Worm (Caenorhabditis elegans): ENCODE data around the gene sup-37.

ce11 chrV:8795499-8795898 is 9.2 kb downstream of the sup-37 start:
- TF ChIP-seq him-1 (tag; optimal IDR thresholded peaks at IDR 0.05): no peak
- no peak for TF ChIP-seq W03F9.2 (tag; optimal IDR thresholded peaks at IDR 0.05)
